Worm (Caenorhabditis elegans): Measurements from ENCODE around the gene srw-98.

DNA sequence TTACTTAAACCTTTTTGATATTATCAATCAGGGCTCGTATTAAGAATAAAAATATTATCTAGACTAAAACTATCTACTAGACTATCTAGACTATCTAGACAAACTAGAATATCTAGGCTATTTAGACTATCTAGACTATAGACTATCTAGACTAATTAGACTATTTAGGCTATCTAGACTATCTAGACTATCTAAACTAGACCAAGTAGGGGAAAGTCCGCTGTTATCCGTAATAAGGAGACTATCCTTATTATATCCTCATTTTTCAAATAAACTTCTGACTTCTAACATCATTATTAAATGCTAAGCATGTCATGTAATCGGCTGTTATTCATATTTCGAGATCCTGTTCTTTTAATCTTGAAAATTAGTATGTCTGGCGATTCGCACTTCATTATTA lies 43.8 kb upstream of the srw-98 start, which contains the start of gene srw-101:
- no peak for TF ChIP-seq lir-3 (tag; optimal IDR thresholded peaks at IDR 0.05; ENCODE audit: poor library complexity)
- no peak for TF ChIP-seq fos-1 (tag; optimal IDR thresholded peaks at IDR 0.05)
- no peak for TF ChIP-seq ztf-4 (tag; optimal IDR thresholded peaks at IDR 0.05)
- no peak for TF ChIP-seq mdl-1 (tag; optimal IDR thresholded peaks at IDR 0.05)
- no peak for TF ChIP-seq F16B12.6 (tag; optimal IDR thresholded peaks at IDR 0.05)
- no peak for TF ChIP-seq aha-1 (tag; optimal IDR thresholded peaks at IDR 0.05)
- no peak for TF ChIP-seq nhr-237 (tag; optimal IDR thresholded peaks at IDR 0.05)
- TF ChIP-seq unc-62 (GFP tag; optimal IDR thresholded peaks at IDR 0.05), result no peak
- no peak for TF ChIP-seq egl-27 (tag; optimal IDR thresholded peaks at IDR 0.05)
- TF ChIP-seq zag-1 (tag; optimal IDR thresholded peaks at IDR 0.05), result no peak
- TF ChIP-seq elt-3 (tag; optimal IDR thresholded peaks at IDR 0.05), result no peak
- TF ChIP-seq mef-2 (tag; optimal IDR thresholded peaks at IDR 0.05), result no peak
- no peak for TF ChIP-seq pqm-1 (tag; optimal IDR thresholded peaks at IDR 0.05)
- TF ChIP-seq hlh-17 (GFP tag; optimal IDR thresholded peaks at IDR 0.05; ENCODE audit: borderline replicate concordance), result no peak

Measured in whole organism, L1 larva.